Fruit fly (Drosophila melanogaster) whole organism: Measurements from ENCODE around the gene CG31121.

Experiments
- Dll ChIP-seq: fragments of >200 bp; optimal IDR thresholded peaks from 2 replicates; lab custom pipeline; 2017
- pan ChIP-seq: fragments of >200 bp; optimal IDR thresholded peaks from 2 replicates; lab custom pipeline; 2017

DNA sequence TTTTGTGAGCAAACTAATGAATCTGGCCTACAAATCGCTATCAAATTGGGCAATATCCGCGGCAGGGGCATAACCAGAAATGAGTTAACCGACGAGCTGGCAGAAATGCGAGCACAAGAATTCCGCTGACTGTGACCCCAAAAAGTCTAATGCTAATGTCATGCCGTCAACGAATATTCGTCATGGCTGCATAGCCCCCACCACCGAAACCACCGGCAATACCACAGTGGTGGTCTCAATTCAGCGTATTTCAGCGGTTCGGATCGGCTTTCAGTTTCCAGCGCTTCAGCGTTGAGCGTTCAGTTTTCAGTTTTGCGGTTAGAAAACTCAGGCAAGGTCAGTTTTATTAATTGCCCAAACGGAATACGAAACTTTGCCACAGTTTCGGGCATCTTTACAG lies 4.2 kb downstream of the CG31121 start:
- TF ChIP-seq pan (lab: Kevin White, UChicago) (no peak), Dll (lab: Kevin White, UChicago) (no peak)
